Worm (Caenorhabditis elegans) whole organism, midembryonic: Measurements from ENCODE around the gene sra-26.

Source experiments
- T22C8.4 ChIP-seq: fragments of 200-800 bp; sonication (Bioruptor generic); IDR thresholded peaks from 2 replicates; pipeline ENCODE4 v1.3.6; 2022; ENCODE audit warnings: missing genetic modification characterization, missing compliant biosample characterization
- cog-1 ChIP-seq: sonication (generic microtip); optimal IDR thresholded peaks from 2 replicates; lab custom pipeline; 2016; ENCODE audit warnings: missing genetic modification characterization, missing compliant biosample characterization
- flt-1 ChIP-seq: fragments of 200-800 bp; sonication (Bioruptor generic); IDR thresholded peaks from 2 replicates; pipeline ENCODE4 v1.3.6; 2022; ENCODE audit warnings: missing genetic modification characterization, missing compliant biosample characterization
- klf-2 ChIP-seq: fragments of 200-800 bp; sonication (Bioruptor generic); conservative IDR thresholded peaks from 2 replicates; pipeline ENCODE4 v1.3.6; 2022; ENCODE audit warnings: missing genetic modification reagents, missing genetic modification characterization, missing compliant biosample characterization
- med-1 ChIP-seq: sonication (generic microtip); optimal IDR thresholded peaks from 2 replicates; lab custom pipeline; 2017; ENCODE audit warnings: missing genetic modification characterization, mild to moderate bottlenecking, missing compliant biosample characterization, antibody characterized with exemption, missing genetic modification reagents; ENCODE audit not compliant: insufficient read depth
- ref-1 ChIP-seq: fragments of 200-800 bp; sonication (Bioruptor generic); conservative IDR thresholded peaks from 2 replicates; pipeline ENCODE4 v1.3.6; 2022; ENCODE audit warnings: missing genetic modification reagents, missing genetic modification characterization, missing compliant biosample characterization
- tab-1 ChIP-seq: fragments of 200-800 bp; sonication (Bioruptor generic); IDR thresholded peaks from 2 replicates; pipeline ENCODE4 v1.3.6; 2022; ENCODE audit warnings: missing genetic modification characterization, missing compliant biosample characterization
- ztf-23 ChIP-seq: fragments of 200-800 bp; sonication (Bioruptor generic); IDR thresholded peaks from 2 replicates; pipeline ENCODE4 v1.3.6; 2022; ENCODE audit warnings: missing genetic modification reagents, missing genetic modification characterization, missing compliant biosample characterization
- ztf-29 ChIP-seq: fragments of 200-800 bp; sonication (Bioruptor generic); IDR thresholded peaks from 2 replicates; pipeline ENCODE4 v1.3.6; 2022; ENCODE audit warnings: missing genetic modification reagents, missing genetic modification characterization, missing compliant biosample characterization

sra-26 gene

DNA sequence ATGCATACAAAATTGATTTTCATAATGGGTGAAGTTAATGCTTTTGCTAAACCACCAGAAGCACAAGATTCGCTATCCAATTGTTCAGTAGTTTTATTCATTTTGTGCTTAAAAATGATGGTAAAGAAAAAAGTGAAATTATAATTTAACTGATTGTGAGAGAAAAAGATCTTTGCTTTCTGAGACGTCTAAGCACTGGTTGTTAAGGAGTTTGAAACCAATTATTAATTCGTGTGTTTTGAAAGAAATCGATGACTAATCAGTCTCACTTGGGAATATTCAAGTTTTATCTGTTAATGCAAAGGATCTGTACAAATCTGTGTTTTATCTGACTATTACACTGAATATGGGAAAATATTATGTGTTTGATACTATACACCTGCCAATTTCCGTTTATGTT, at the start of gene sra-26:
TSS of gene sra-26 (minus strand) at position 101 of the 400 bp plus-strand sequence.
- TF ChIP-seq klf-2 (GFP tag; lab: Robert Waterston, UW) (no peak), med-1 (GFP tag; lab: Kevin White, UChicago) (no peak), T22C8.4 (no peak), cog-1 (no peak), ztf-29 (GFP tag; lab: Robert Waterston, UW) (no peak), flt-1 (no peak), ztf-23 (GFP tag; lab: Robert Waterston, UW) (no peak), tab-1 (GFP tag; lab: Robert Waterston, UW) (no peak), ref-1 (GFP tag; lab: Robert Waterston, UW) (no peak)

DNA sequence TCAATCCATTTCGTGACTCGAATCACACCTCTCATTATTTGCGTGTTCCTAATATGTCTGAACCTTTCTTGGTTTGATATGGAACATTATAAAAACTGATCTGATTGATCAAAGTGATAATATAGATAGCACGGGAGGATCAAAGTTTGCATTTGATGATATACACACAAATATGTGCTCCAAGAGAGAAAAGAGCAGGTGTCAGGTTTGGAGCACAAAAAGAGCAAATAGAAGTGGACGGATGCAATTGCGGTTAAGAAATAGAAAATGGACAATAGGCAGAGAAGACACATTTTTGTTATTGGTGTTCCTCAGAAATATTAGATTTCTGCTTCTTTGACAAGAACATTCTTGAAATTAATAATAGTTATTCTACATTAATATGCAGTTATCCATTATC, 47.2 kb upstream of the sra-26 start, which contains the start of gene C18H9.1:
TSS of gene C18H9.1 (plus strand) at position 301 of the 400 bp plus-strand sequence.
- TF ChIP-seq cog-1 (no peak), flt-1 (no peak), ztf-23 (GFP tag; lab: Robert Waterston, UW) (no peak), tab-1 (GFP tag; lab: Robert Waterston, UW) (no peak), T22C8.4 (no peak), klf-2 (GFP tag; lab: Robert Waterston, UW) (no peak), med-1 (GFP tag; lab: Kevin White, UChicago) (no peak), ztf-29 (GFP tag; lab: Robert Waterston, UW) (no peak)

DNA sequence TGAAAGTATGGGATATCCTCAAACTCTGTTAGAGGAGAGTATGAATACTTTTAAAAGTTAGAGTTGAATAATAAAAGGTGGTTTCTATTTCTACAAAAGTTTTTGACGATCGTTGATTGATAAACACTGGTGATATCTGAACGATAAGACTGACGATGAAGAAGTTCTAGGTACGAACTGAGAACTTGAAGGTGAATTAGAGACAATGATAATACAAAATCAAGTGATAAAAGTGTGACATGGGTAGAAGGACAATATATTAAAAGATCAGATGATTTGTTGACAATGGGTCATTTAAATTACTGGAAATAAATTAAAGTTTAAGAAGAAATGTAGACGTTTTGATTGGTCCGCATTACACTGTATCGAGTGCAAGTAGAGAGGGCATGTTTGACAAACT, 43.8 kb upstream of the sra-26 start, which contains the start of gene C18H9.5:
TSS of gene C18H9.5 (minus strand) at position 179 of the 400 bp plus-strand sequence.
- TF ChIP-seq flt-1 (no peak), med-1 (GFP tag; lab: Kevin White, UChicago) (no peak), klf-2 (GFP tag; lab: Robert Waterston, UW) (no peak), tab-1 (GFP tag; lab: Robert Waterston, UW) (no peak), ref-1 (GFP tag; lab: Robert Waterston, UW) (no peak), ztf-29 (GFP tag; lab: Robert Waterston, UW) (no peak), cog-1 (no peak), T22C8.4 (no peak), ztf-23 (GFP tag; lab: Robert Waterston, UW) (no peak)

- TF ChIP-seq ztf-29 (GFP tag; lab: Robert Waterston, UW), result no peak
- TF ChIP-seq cog-1, result no peak
- no peak for TF ChIP-seq klf-2 (GFP tag; lab: Robert Waterston, UW)
- no peak for TF ChIP-seq ztf-23 (GFP tag; lab: Robert Waterston, UW)
- TF ChIP-seq flt-1, result no peak
- no peak for TF ChIP-seq med-1 (GFP tag; lab: Kevin White, UChicago)
- TF ChIP-seq tab-1 (GFP tag; lab: Robert Waterston, UW), result no peak
- no peak for TF ChIP-seq ref-1 (GFP tag; lab: Robert Waterston, UW)
These were observed 37.5 kb upstream of the sra-26 start for ce11 chrII:6689088-6689487.

DNA sequence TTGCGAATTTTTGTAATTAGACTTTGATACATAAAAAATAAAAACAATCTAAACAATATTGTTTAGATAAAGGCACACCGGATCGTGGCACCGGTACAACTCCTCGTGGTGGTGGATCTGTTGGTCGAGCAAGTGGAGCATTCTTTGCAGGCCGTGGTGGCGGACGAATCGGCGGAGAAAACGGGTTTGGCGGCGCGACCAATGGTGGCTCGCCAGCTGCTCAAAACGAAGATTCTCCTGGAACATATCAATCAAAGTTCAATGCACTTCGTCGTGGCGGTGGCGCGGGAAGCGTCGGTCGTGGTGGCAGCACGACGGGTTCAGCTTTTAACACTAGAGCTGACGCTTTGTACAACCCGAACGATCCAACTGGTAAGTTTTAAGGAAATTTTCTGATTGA, 34.3 kb upstream of the sra-26 start:
- no peak for TF ChIP-seq T22C8.4
- TF ChIP-seq ztf-23 (GFP tag; lab: Robert Waterston, UW), result no peak
- TF ChIP-seq tab-1 (GFP tag; lab: Robert Waterston, UW), result no peak
- no peak for TF ChIP-seq flt-1
- no peak for TF ChIP-seq ref-1 (GFP tag; lab: Robert Waterston, UW)
- TF ChIP-seq cog-1, result no peak
- no peak for TF ChIP-seq ztf-29 (GFP tag; lab: Robert Waterston, UW)
- no peak for TF ChIP-seq klf-2 (GFP tag; lab: Robert Waterston, UW)
- TF ChIP-seq med-1 (GFP tag; lab: Kevin White, UChicago), result no peak

ce11 chrII:6683663-6684285, 32.2 kb upstream of the sra-26 start, which contains the start of gene gyf-1:
gyf-1 (plus strand) TSS chrII:6684235.
- TF ChIP-seq tab-1 (GFP tag; lab: Robert Waterston, UW) (no peak), med-1 (GFP tag; lab: Kevin White, UChicago) (no peak), T22C8.4 (no peak), klf-2 (GFP tag; lab: Robert Waterston, UW) (no peak), ztf-23 (GFP tag; lab: Robert Waterston, UW) (no peak), flt-1 (no peak), ztf-29 (GFP tag; lab: Robert Waterston, UW) (no peak), cog-1 (no peak), ref-1 (GFP tag; lab: Robert Waterston, UW) (no peak)

DNA sequence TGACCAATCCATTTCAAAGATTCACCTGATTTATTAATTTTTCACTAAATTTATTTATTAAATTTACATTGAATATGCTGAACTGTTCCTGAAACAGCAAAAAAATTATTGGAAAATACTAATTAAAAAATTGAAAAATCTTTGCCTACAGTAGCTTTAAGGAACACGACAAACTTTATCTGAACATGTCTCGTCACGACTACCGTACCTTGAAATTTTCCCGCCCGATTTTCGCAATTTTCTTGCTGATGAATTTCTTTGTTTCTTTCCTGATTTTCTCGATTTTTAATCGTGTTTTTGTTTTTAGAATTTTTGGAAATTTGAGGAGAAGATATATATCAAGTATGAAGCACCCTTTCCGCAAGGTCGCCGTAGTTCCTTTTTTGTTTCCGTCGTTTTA, 31.3 kb upstream of the sra-26 start:
- TF ChIP-seq med-1 (GFP tag; lab: Kevin White, UChicago), result no peak
- no peak for TF ChIP-seq tab-1 (GFP tag; lab: Robert Waterston, UW)
- TF ChIP-seq cog-1, result no peak
- TF ChIP-seq flt-1, result no peak
- TF ChIP-seq klf-2 (GFP tag; lab: Robert Waterston, UW), result no peak
- no peak for TF ChIP-seq ztf-29 (GFP tag; lab: Robert Waterston, UW)
- no peak for TF ChIP-seq T22C8.4
- TF ChIP-seq ztf-23 (GFP tag; lab: Robert Waterston, UW), result no peak
- no peak for TF ChIP-seq ref-1 (GFP tag; lab: Robert Waterston, UW)

- TF ChIP-seq tab-1 (GFP tag; lab: Robert Waterston, UW), result no peak
- TF ChIP-seq cog-1, result no peak
- no peak for TF ChIP-seq flt-1
- no peak for TF ChIP-seq T22C8.4
- TF ChIP-seq ztf-29 (GFP tag; lab: Robert Waterston, UW), result no peak
- no peak for TF ChIP-seq ztf-23 (GFP tag; lab: Robert Waterston, UW)
- no peak for TF ChIP-seq klf-2 (GFP tag; lab: Robert Waterston, UW)
- no peak for TF ChIP-seq ref-1 (GFP tag; lab: Robert Waterston, UW)
- TF ChIP-seq med-1 (GFP tag; lab: Kevin White, UChicago), result no peak
These were observed 29.9 kb upstream of the sra-26 start for ce11 chrII:6681478-6681877.

DNA sequence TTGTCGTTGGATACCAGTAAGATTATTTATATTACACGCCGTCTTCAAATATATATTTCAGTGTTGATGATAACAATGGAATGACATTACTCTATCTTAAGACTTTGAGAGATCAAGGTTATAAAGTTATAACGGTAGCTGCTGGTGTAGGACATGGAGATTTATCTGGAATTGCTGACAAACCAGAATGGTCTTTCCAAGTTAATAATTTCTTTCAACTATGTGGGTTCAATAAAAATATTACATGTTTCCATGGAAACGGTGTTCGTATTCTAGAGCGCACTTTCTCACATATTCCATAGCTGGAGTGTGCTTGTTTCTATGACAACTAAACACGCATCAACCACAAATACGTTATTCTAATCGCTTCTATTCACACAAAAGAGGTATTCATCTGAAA, 28.1 kb upstream of the sra-26 start, which contains the start of gene ift-74:
TSS of gene ift-74 (plus strand) at position 301 of the 400 bp plus-strand sequence.
- TF ChIP-seq T22C8.4, result no peak
- no peak for TF ChIP-seq klf-2 (GFP tag; lab: Robert Waterston, UW)
- no peak for TF ChIP-seq flt-1
- no peak for TF ChIP-seq med-1 (GFP tag; lab: Kevin White, UChicago)
- TF ChIP-seq ref-1 (GFP tag; lab: Robert Waterston, UW), result no peak
- TF ChIP-seq tab-1 (GFP tag; lab: Robert Waterston, UW), result no peak
- no peak for TF ChIP-seq ztf-29 (GFP tag; lab: Robert Waterston, UW)
- TF ChIP-seq cog-1, result no peak
- TF ChIP-seq ztf-23 (GFP tag; lab: Robert Waterston, UW), result no peak
